Fruit fly (Drosophila melanogaster): Measurements from ENCODE around the gene Gr93c.

Gene Gr93c

dm6 chr3R:21855469-21855826 is 10.4 kb upstream of the Gr93c start:
- TF ChIP-seq CTCF (optimal IDR thresholded peaks at IDR 0.05), result no peak
- TF ChIP-seq CG8478 (optimal IDR thresholded peaks at IDR 0.05), result no peak

- TF ChIP-seq CTCF (optimal IDR thresholded peaks at IDR 0.05) (no peak), CG8478 (optimal IDR thresholded peaks at IDR 0.05) (no peak)
These were observed 9.8 kb upstream of the Gr93c start for dm6 chr3R:21854574-21855468.

dm6 chr3R:21853618-21854573 is 8.8 kb upstream of the Gr93c start:
- TF ChIP-seq CG8478 (optimal IDR thresholded peaks at IDR 0.05), result no peak
- no peak for TF ChIP-seq CTCF (optimal IDR thresholded peaks at IDR 0.05)

- TF ChIP-seq CTCF (optimal IDR thresholded peaks at IDR 0.05), result no peak
- TF ChIP-seq CG8478 (optimal IDR thresholded peaks at IDR 0.05), result no peak
These were observed 7.6 kb upstream of the Gr93c start for dm6 chr3R:21852579-21853233.

- TF ChIP-seq CG8478 (optimal IDR thresholded peaks at IDR 0.05) (no peak), CTCF (optimal IDR thresholded peaks at IDR 0.05) (no peak)
These were observed 6.8 kb upstream of the Gr93c start for dm6 chr3R:21851592-21852578.

dm6 chr3R:21849988-21850460 is 5.0 kb upstream of the Gr93c start:
- TF ChIP-seq CTCF (optimal IDR thresholded peaks at IDR 0.05) (peak in 1 of 2 experiments; percentile 6), CG8478 (optimal IDR thresholded peaks at IDR 0.05) (no peak)

dm6 chr3R:21848987-21849442 is 4.0 kb upstream of the Gr93c start:
- TF ChIP-seq CG8478 (optimal IDR thresholded peaks at IDR 0.05) (no peak), CTCF (optimal IDR thresholded peaks at IDR 0.05) (no peak)

- TF ChIP-seq CTCF (optimal IDR thresholded peaks at IDR 0.05) (no peak), CG8478 (optimal IDR thresholded peaks at IDR 0.05) (no peak)
These were observed 3.2 kb upstream of the Gr93c start for dm6 chr3R:21848271-21848670.

dm6 chr3R:21847438-21847837 is 2.4 kb upstream of the Gr93c start:
- no peak for TF ChIP-seq CTCF (optimal IDR thresholded peaks at IDR 0.05)
- TF ChIP-seq CG8478 (optimal IDR thresholded peaks at IDR 0.05), result no peak

dm6 chr3R:21846559-21846958 is 1.5 kb upstream of the Gr93c start, which contains the start of gene Gr93d:
Gene Gr93d (minus strand): TSS chr3R:21846659.
- no peak for TF ChIP-seq CTCF (optimal IDR thresholded peaks at IDR 0.05)
- TF ChIP-seq CG8478 (optimal IDR thresholded peaks at IDR 0.05), result no peak

- no peak for TF ChIP-seq CTCF (optimal IDR thresholded peaks at IDR 0.05)
- TF ChIP-seq CG8478 (optimal IDR thresholded peaks at IDR 0.05), result no peak
These were observed 1.4 kb downstream of the Gr93c start, which contains the start of gene Gr93b for dm6 chr3R:21843665-21844064. Gene Gr93b (minus strand): TSS chr3R:21843765.

- TF ChIP-seq CTCF (optimal IDR thresholded peaks at IDR 0.05) (no peak), CG8478 (optimal IDR thresholded peaks at IDR 0.05) (no peak)
These were observed 3.3 kb downstream of the Gr93c start for dm6 chr3R:21841474-21842376.

dm6 chr3R:21840432-21840831 is 4.6 kb downstream of the Gr93c start:
- TF ChIP-seq CG8478 (optimal IDR thresholded peaks at IDR 0.05), result no peak
- no peak for TF ChIP-seq CTCF (optimal IDR thresholded peaks at IDR 0.05)
